Fruit fly (Drosophila melanogaster): ENCODE measurements around the gene mthl6.

dm6 chr3L:7471259-7471658 lies 14.5 kb upstream of the mthl6 start, which contains the start of gene CG8541:
- no peak for TF ChIP-seq ey (GFP tag; optimal IDR thresholded peaks at IDR 0.05)
- no peak for TF ChIP-seq Vsx2 (GFP tag; optimal IDR thresholded peaks at IDR 0.05; ENCODE audit: partially characterized antibody)
- TF ChIP-seq psq (GFP tag; optimal IDR thresholded peaks at IDR 0.05): no peak
- no peak for TF ChIP-seq HLH106 (tag; optimal IDR thresholded peaks at IDR 0.05)
- TF ChIP-seq N (GFP tag; optimal IDR thresholded peaks at IDR 0.05): no peak
- no peak for TF ChIP-seq Mio (GFP tag; optimal IDR thresholded peaks at IDR 0.05)
